Fruit fly (Drosophila melanogaster) whole organism, embryonic: Measurements from ENCODE around the gene dnc.

Experiments used
- C15 ChIP-seq: fragments of 200-800 bp; sonication (Bioruptor generic); IDR thresholded peaks from 3 replicates; pipeline ENCODE4 v1.3.6; 2022; ENCODE audit warnings: missing biosample characterization, missing genetic modification characterization
- CG10147 ChIP-seq: fragments of 200-800 bp; sonication (Bioruptor generic); optimal IDR thresholded peaks from 2 replicates; lab custom pipeline; 2019; ENCODE audit warnings: missing biosample characterization, mild to moderate bottlenecking, missing genetic modification characterization, moderate library complexity
- CG10267 ChIP-seq: fragments of 200-800 bp; sonication (Bioruptor generic); optimal IDR thresholded peaks from 2 replicates; lab custom pipeline; 2018; ENCODE audit warnings: missing biosample characterization, mild to moderate bottlenecking, missing genetic modification characterization, moderate library complexity
- CG10654 ChIP-seq: fragments of 200-800 bp; sonication (Bioruptor generic); optimal IDR thresholded peaks from 2 replicates; lab custom pipeline; 2016; ENCODE audit warnings: missing biosample characterization, missing genetic modification characterization
- CG11093 ChIP-seq: fragments of 200-800 bp; sonication (Bioruptor generic); IDR thresholded peaks from 3 replicates; pipeline ENCODE4 v1.3.6; 2022; ENCODE audit warnings: missing biosample characterization, missing genetic modification characterization
- CG11398 ChIP-seq: fragments of 200-800 bp; sonication (Bioruptor generic); optimal IDR thresholded peaks from 2 replicates; lab custom pipeline; 2016; ENCODE audit warnings: missing biosample characterization, missing genetic modification characterization
- CG11456 ChIP-seq: fragments of 200-800 bp; sonication (Bioruptor generic); IDR thresholded peaks from 3 replicates; pipeline ENCODE4 v1.3.6; 2022; ENCODE audit warnings: missing biosample characterization, missing genetic modification characterization
- CG11504 ChIP-seq: fragments of 200-800 bp; sonication (Bioruptor generic); optimal IDR thresholded peaks from 3 replicates; lab custom pipeline; 2019; ENCODE audit warnings: missing biosample characterization, mild to moderate bottlenecking, missing genetic modification characterization, moderate library complexity
- CG11695 ChIP-seq: fragments of 200-800 bp; sonication (Bioruptor generic); IDR thresholded peaks from 3 replicates; pipeline ENCODE4 v1.3.6; 2022; ENCODE audit warnings: missing biosample characterization, missing genetic modification characterization
- CG14710 ChIP-seq: fragments of 200-800 bp; sonication (Bioruptor generic); optimal IDR thresholded peaks from 3 replicates; lab custom pipeline; 2019; ENCODE audit warnings: missing biosample characterization, mild to moderate bottlenecking, missing genetic modification characterization, moderate library complexity
- CG16815 ChIP-seq: fragments of 200-800 bp; sonication (Bioruptor generic); optimal IDR thresholded peaks from 3 replicates; lab custom pipeline; 2017; ENCODE audit warnings: missing biosample characterization, mild to moderate bottlenecking, missing genetic modification characterization
- CG17328 ChIP-seq: fragments of 200-800 bp; sonication (Bioruptor generic); IDR thresholded peaks from 2 replicates; pipeline ENCODE4 v1.3.6; 2022; ENCODE audit warnings: missing biosample characterization, missing genetic modification characterization
- CG18011 ChIP-seq: fragments of 200-800 bp; sonication (Bioruptor generic); optimal IDR thresholded peaks from 2 replicates; lab custom pipeline; 2017; ENCODE audit warnings: missing biosample characterization, missing genetic modification characterization, mild to moderate bottlenecking, moderate library complexity, missing genotype
- CG31365 ChIP-seq: fragments of 200-800 bp; sonication (Bioruptor generic); optimal IDR thresholded peaks from 2 replicates; lab custom pipeline; 2018; ENCODE audit warnings: missing biosample characterization, mild to moderate bottlenecking, missing genetic modification characterization
- CG4328 ChIP-seq: fragments of 200-800 bp; sonication (Bioruptor generic); optimal IDR thresholded peaks from 3 replicates; lab custom pipeline; 2017; ENCODE audit warnings: missing biosample characterization, missing genetic modification reagents, missing genetic modification characterization
- CG6689 ChIP-seq: fragments of 200-800 bp; sonication (Bioruptor generic); IDR thresholded peaks from 2 replicates; pipeline ENCODE4 v1.3.6; 2022; ENCODE audit warnings: missing biosample characterization, missing genetic modification characterization
- CG7556 ChIP-seq: fragments of 200-800 bp; sonication (Bioruptor generic); optimal IDR thresholded peaks from 2 replicates; lab custom pipeline; 2017; ENCODE audit warnings: missing biosample characterization, mild to moderate bottlenecking, missing genetic modification characterization
- CG7839 ChIP-seq: fragments of 200-800 bp; sonication (Bioruptor generic); optimal IDR thresholded peaks from 3 replicates; lab custom pipeline; 2018; ENCODE audit warnings: missing biosample characterization, mild to moderate bottlenecking, missing genetic modification characterization, moderate library complexity
- CG9932 ChIP-seq: fragments of 200-800 bp; sonication (Bioruptor generic); IDR thresholded peaks from 2 replicates; pipeline ENCODE4 v1.3.6; 2022; ENCODE audit warnings: missing biosample characterization, missing genetic modification characterization
- D19A ChIP-seq: fragments of 200-800 bp; optimal IDR thresholded peaks from 3 replicates; lab custom pipeline; 2019; ENCODE audit warnings: missing biosample characterization, mild to moderate bottlenecking, missing genetic modification characterization, moderate library complexity
- Dip3 ChIP-seq: fragments of 200-800 bp; sonication (Bioruptor generic); optimal IDR thresholded peaks from 3 replicates; lab custom pipeline; 2016; ENCODE audit warnings: missing biosample characterization, missing genetic modification characterization
- Ets65A ChIP-seq: fragments of 200-800 bp; sonication (Bioruptor generic); peaks from one replicate; lab custom pipeline; 2016; ENCODE audit warnings: missing biosample characterization, missing genetic modification characterization
- Fer1 ChIP-seq: fragments of 200-800 bp; sonication (Bioruptor generic); optimal IDR thresholded peaks from 2 replicates; lab custom pipeline; 2017; ENCODE audit warnings: missing biosample characterization, mild to moderate bottlenecking, missing genetic modification characterization
- Fer3 ChIP-seq: fragments of 200-800 bp; sonication (Bioruptor generic); optimal IDR thresholded peaks from 2 replicates; lab custom pipeline; 2018; ENCODE audit warnings: missing biosample characterization, mild to moderate bottlenecking, missing genetic modification characterization, moderate library complexity
- H2.0 ChIP-seq: fragments of 200-800 bp; sonication (Bioruptor generic); IDR thresholded peaks from 2 replicates; pipeline ENCODE4 v1.3.6; 2022; ENCODE audit warnings: missing biosample characterization, missing genetic modification characterization
- Hmx ChIP-seq: fragments of 200-800 bp; sonication (Bioruptor generic); optimal IDR thresholded peaks from 2 replicates; lab custom pipeline; 2016; ENCODE audit warnings: missing biosample characterization, missing genetic modification characterization
- Myb ChIP-seq: fragments of 200-800 bp; sonication (Bioruptor generic); optimal IDR thresholded peaks from 2 replicates; lab custom pipeline; 2016; ENCODE audit warnings: missing biosample characterization, missing genetic modification characterization
- NC2α ChIP-seq: fragments of 200-800 bp; sonication (Bioruptor generic); optimal IDR thresholded peaks from 2 replicates; lab custom pipeline; 2016; ENCODE audit warnings: missing biosample characterization, missing genetic modification characterization
- NK7.1 ChIP-seq: fragments of 200-800 bp; sonication (Bioruptor generic); optimal IDR thresholded peaks from 3 replicates; lab custom pipeline; 2016; ENCODE audit warnings: missing biosample characterization, missing genetic modification characterization
- Oli ChIP-seq: fragments of 200-800 bp; sonication (Bioruptor generic); optimal IDR thresholded peaks from 2 replicates; lab custom pipeline; 2018; ENCODE audit warnings: missing biosample characterization, mild to moderate bottlenecking, missing genetic modification characterization, moderate library complexity
- Opbp ChIP-seq: fragments of 200-800 bp; sonication (Bioruptor generic); IDR thresholded peaks from 3 replicates; pipeline ENCODE4 v1.3.6; 2022; ENCODE audit warnings: missing biosample characterization, missing genetic modification characterization; ENCODE audit not compliant: partially characterized antibody
- Sox100B ChIP-seq: fragments of 200-800 bp; sonication (Bioruptor generic); optimal IDR thresholded peaks from 3 replicates; lab custom pipeline; 2018; ENCODE audit warnings: missing biosample characterization, mild to moderate bottlenecking, missing genetic modification characterization
- Sox102F ChIP-seq: fragments of 200-800 bp; sonication (Bioruptor generic); optimal IDR thresholded peaks from 2 replicates; lab custom pipeline; 2018; ENCODE audit warnings: missing biosample characterization, mild to moderate bottlenecking, missing genetic modification characterization, moderate library complexity
- Stat92E ChIP-seq, 3 experiments: fragments of >200 bp in 2 of 3; fragments of 200-800 bp in 1 of 3; sonication (Bioruptor generic) in 1 of 3; optimal IDR thresholded peaks; 2 replicates each; lab custom pipeline; 2017 to 2019; ENCODE audit warnings: missing biosample characterization in 3 of 3, missing genetic modification characterization in 3 of 3, mild to moderate bottlenecking in 1 of 3, moderate library complexity in 1 of 3
- Tbp ChIP-seq: fragments of >200 bp; optimal IDR thresholded peaks from 2 replicates; lab custom pipeline; 2018; ENCODE audit warnings: missing biosample characterization, missing genetic modification characterization
- YL-1 ChIP-seq: fragments of 200-800 bp; sonication (Bioruptor generic); optimal IDR thresholded peaks from 3 replicates; lab custom pipeline; 2017; ENCODE audit warnings: missing biosample characterization, mild to moderate bottlenecking, missing genetic modification characterization
- ap ChIP-seq: fragments of 200-800 bp; sonication (Bioruptor generic); IDR thresholded peaks from 2 replicates; pipeline ENCODE4 v1.3.6; 2022; ENCODE audit warnings: missing biosample characterization, missing genetic modification characterization
- chif ChIP-seq, 2 experiments: fragments of 200-800 bp; sonication (Bioruptor generic); optimal IDR thresholded peaks; 3 replicates each; lab custom pipeline; 2016; ENCODE audit warnings: missing biosample characterization in 2 of 2, missing genetic modification characterization in 2 of 2
- corto ChIP-seq: fragments of 200-800 bp; sonication (Bioruptor generic); optimal IDR thresholded peaks from 2 replicates; lab custom pipeline; 2016; ENCODE audit warnings: missing biosample characterization, mild to moderate bottlenecking, missing genetic modification characterization, moderate library complexity
- dmrt99B ChIP-seq: fragments of 200-800 bp; sonication (Bioruptor generic); optimal IDR thresholded peaks from 2 replicates; lab custom pipeline; 2018; ENCODE audit warnings: missing biosample characterization, mild to moderate bottlenecking, missing genetic modification characterization, moderate library complexity
- fd102C ChIP-seq: fragments of 200-800 bp; sonication (Bioruptor generic); optimal IDR thresholded peaks from 2 replicates; lab custom pipeline; 2018; ENCODE audit warnings: missing biosample characterization, mild to moderate bottlenecking, missing genetic modification characterization, moderate library complexity
- hth ChIP-seq: fragments of >200 bp; optimal IDR thresholded peaks from 2 replicates; lab custom pipeline; 2017; ENCODE audit warnings: inconsistent platforms
- knrl ChIP-seq: fragments of 200-800 bp; sonication (Bioruptor generic); IDR thresholded peaks from 3 replicates; pipeline ENCODE4 v1.3.6; 2022; ENCODE audit warnings: missing biosample characterization, missing genetic modification characterization; ENCODE audit not compliant: partially characterized antibody
- oc ChIP-seq: fragments of 200-800 bp; sonication (Bioruptor generic); optimal IDR thresholded peaks from 2 replicates; lab custom pipeline; 2018; ENCODE audit warnings: missing biosample characterization, mild to moderate bottlenecking, missing genetic modification characterization, moderate library complexity
- pfk ChIP-seq: fragments of 200-800 bp; sonication (Bioruptor generic); optimal IDR thresholded peaks from 2 replicates; lab custom pipeline; 2018; ENCODE audit warnings: missing biosample characterization, mild to moderate bottlenecking, missing genetic modification characterization, moderate library complexity
- prd ChIP-seq, 3 experiments: fragments of >200 bp in 2 of 3; fragments of 200-800 bp in 1 of 3; sonication (Bioruptor generic) in 1 of 3; optimal IDR thresholded peaks in 2 of 3; IDR thresholded peaks in 1 of 3; 2 replicates in 2 of 3; 3 replicates in 1 of 3; pipeline versions ENCODE4 v1.3.6 to Lab custom; 2017 to 2022; ENCODE audit warnings: missing biosample characterization in 1 of 3, missing genetic modification characterization in 1 of 3
- row ChIP-seq: fragments of 200-800 bp; sonication (Bioruptor generic); IDR thresholded peaks from 3 replicates; pipeline ENCODE4 v1.3.6; 2022; ENCODE audit warnings: missing biosample characterization, missing genetic modification characterization
- slou ChIP-seq: fragments of 200-800 bp; sonication (Bioruptor generic); optimal IDR thresholded peaks from 3 replicates; lab custom pipeline; 2016; ENCODE audit warnings: missing biosample characterization, missing genetic modification characterization
- so ChIP-seq: fragments of 200-800 bp; sonication (Bioruptor generic); IDR thresholded peaks from 3 replicates; pipeline ENCODE4 v1.3.6; 2022; ENCODE audit warnings: missing biosample characterization, missing genetic modification characterization
- sug ChIP-seq: fragments of 200-800 bp; optimal IDR thresholded peaks from 2 replicates; lab custom pipeline; 2019; ENCODE audit warnings: missing biosample characterization, mild to moderate bottlenecking, missing genetic modification characterization, moderate library complexity
- zfh2 ChIP-seq: fragments of 200-800 bp; sonication (Bioruptor generic); optimal IDR thresholded peaks from 2 replicates; lab custom pipeline; 2016; ENCODE audit warnings: missing biosample characterization, missing genetic modification characterization

Gene dnc

DNA sequence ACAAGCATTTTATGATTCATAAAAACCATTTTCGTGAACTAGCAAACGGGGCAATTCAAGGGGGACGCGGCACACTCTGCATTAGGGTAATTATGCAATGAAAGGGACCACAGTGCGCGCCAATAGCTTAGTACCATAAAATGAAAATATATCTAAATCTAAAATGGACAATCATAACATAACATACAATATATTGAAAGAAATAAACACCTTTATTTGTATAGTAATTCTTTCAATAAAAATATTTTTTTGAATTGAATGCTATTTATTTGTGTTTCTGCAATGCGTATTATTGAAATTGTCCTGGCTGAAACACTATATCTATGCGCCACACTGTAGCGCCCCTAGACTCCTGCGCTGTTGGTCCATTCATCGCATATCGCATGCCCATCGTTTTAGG lies 174.7 kb downstream of the dnc start (continued):
- TF ChIP-seq YL-1 (GFP tag; lab: Kevin White, UChicago) (no peak), CG11398 (GFP tag; lab: Kevin White, UChicago) (no peak), Sox100B (GFP tag; lab: Kevin White, UChicago) (no peak), fd102C (GFP tag; lab: Kevin White, UChicago) (no peak), CG11456 (GFP tag; lab: Robert Waterston, UW) (no peak), Fer3 (tag; lab: Kevin White, UChicago) (no peak), CG16815 (GFP tag; lab: Kevin White, UChicago) (peak; percentile 6), knrl (GFP tag; lab: Robert Waterston, UW) (no peak), NK7.1 (GFP tag; lab: Kevin White, UChicago) (no peak), Fer1 (GFP tag; lab: Kevin White, UChicago) (no peak), pfk (GFP tag; lab: Kevin White, UChicago) (no peak), CG11093 (GFP tag; lab: Robert Waterston, UW) (0 out of 3 replicates have a peak, but pooled peaks have one; percentile 11), CG31365 (tag; lab: Kevin White, UChicago) (no peak), CG6689 (GFP tag; lab: Robert Waterston, UW) (peak; percentile 36; the same call in 1 of the 2 replicates), Hmx (GFP tag; lab: Kevin White, UChicago) (no peak), hth (no peak), CG18011 (no peak), chif (GFP tag; optimal IDR thresholded peaks at IDR 0.05; lab: Kevin White, UChicago) (no peak), CG9932 (GFP tag; lab: Robert Waterston, UW) (no peak), dmrt99B (tag; lab: Kevin White, UChicago) (peak; percentile 11), ap (GFP tag; lab: Robert Waterston, UW) (no peak), corto (GFP tag; lab: Kevin White, UChicago) (no peak), CG10147 (GFP tag; lab: Kevin White, UChicago) (no peak), Tbp (GFP tag; lab: Kevin White, UChicago) (no peak), Oli (peak; percentile 15), oc (no peak), CG10267 (tag; lab: Kevin White, UChicago) (peak; percentile 13), CG14710 (tag; lab: Kevin White, UChicago) (peak; percentile 25), so (GFP tag; lab: Robert Waterston, UW) (no peak), NC2α (GFP tag; lab: Kevin White, UChicago) (no peak), CG17328 (GFP tag; lab: Robert Waterston, UW) (peak; percentile 31; the same call in 1 of the 2 replicates), Dip3 (GFP tag; lab: Kevin White, UChicago) (no peak), H2.0 (no peak), row (GFP tag; lab: Robert Waterston, UW) (peak; percentile 50; the same call in 2 of the 3 replicates), Sox102F (peak; percentile 22), Opbp (no peak), CG4328 (no peak), CG11504 (peak; percentile 19), slou (GFP tag; lab: Kevin White, UChicago) (no peak), Stat92E (GFP tag; optimal IDR thresholded peaks at IDR 0.05; lab: Kevin White, UChicago) (no peak), prd (optimal IDR thresholded peaks at IDR 0.05; lab: Kevin White, UChicago) (no peak), prd (GFP tag; IDR thresholded peaks at IDR 0.05; lab: Robert Waterston, UW) (peak; percentile 53; the same call in 1 of the 3 replicates), zfh2 (GFP tag; lab: Kevin White, UChicago) (no peak), CG11695 (GFP tag; lab: Robert Waterston, UW) (0 out of 3 replicates have a peak, but pooled peaks have one; percentile 7), Myb (no peak), CG7556 (GFP tag; lab: Kevin White, UChicago) (peak; percentile 24), sug (tag; lab: Kevin White, UChicago) (no peak), CG7839 (peak; percentile 30), D19A (tag; lab: Kevin White, UChicago) (peak; percentile 15), C15 (GFP tag; lab: Robert Waterston, UW) (no peak), Ets65A (peak; percentile 12), CG10654 (GFP tag; lab: Kevin White, UChicago) (no peak)
